Worm (Caenorhabditis elegans) whole organism, late embryonic: ENCODE data around the gene sqv-2.

Source experiments
- che-1 ChIP-seq: sonication (generic microtip); optimal IDR thresholded peaks from 2 replicates; lab custom pipeline; 2016; ENCODE audit warnings: mild to moderate bottlenecking, missing genetic modification characterization, missing compliant biosample characterization
- dmd-4 ChIP-seq: sonication (generic microtip); optimal IDR thresholded peaks from 2 replicates; lab custom pipeline; 2016; ENCODE audit warnings: borderline replicate concordance, missing genetic modification characterization, missing compliant biosample characterization
- nfya-1 ChIP-seq: sonication (generic microtip); optimal IDR thresholded peaks from 2 replicates; lab custom pipeline; 2017; ENCODE audit warnings: missing genetic modification characterization, mild to moderate bottlenecking, missing compliant biosample characterization, antibody characterized with exemption, moderate library complexity

ce11 chrII:2925032-2925431, 30.8 kb upstream of the sqv-2 start:
- no peak for TF ChIP-seq che-1 (tag; lab: Kevin White, UChicago)
- no peak for TF ChIP-seq nfya-1 (tag; lab: Kevin White, UChicago)
- TF ChIP-seq dmd-4 (tag; lab: Kevin White, UChicago) = no peak
